Fruit fly (Drosophila melanogaster): ENCODE measurements around the gene CG5004.

dm6 chrX:17066632-17067031 is 40.8 kb upstream of the CG5004 start, which contains the start of gene CG45002:
- TF ChIP-seq Dip2 (GFP tag; IDR thresholded peaks at IDR 0.05) (no peak), Ravus (GFP tag; IDR thresholded peaks at IDR 0.05) (no peak), eve (GFP tag; optimal IDR thresholded peaks at IDR 0.05) (no peak)

Measured in whole organism, embryonic.